Fruit fly (Drosophila melanogaster) whole organism, embryonic: ENCODE data around the gene stg1.
A peak's percentile ranks its signal among the peaks of the same experiment; 100 is the strongest.

Experiments used
- ATbp ChIP-seq: fragments of 200-800 bp; sonication (Bioruptor generic); optimal IDR thresholded peaks from 2 replicates; lab custom pipeline; 2017; ENCODE audit warnings: missing biosample characterization, mild to moderate bottlenecking, missing genetic modification characterization, missing genetic modification reagents
- Abd-B ChIP-seq: fragments of 200-800 bp; sonication (Bioruptor generic); optimal IDR thresholded peaks from 2 replicates; lab custom pipeline; 2018; ENCODE audit warnings: missing biosample characterization, mild to moderate bottlenecking, missing genetic modification characterization, moderate library complexity
- Atf6 ChIP-seq: fragments of 200-800 bp; sonication (Bioruptor generic); IDR thresholded peaks from 2 replicates; pipeline ENCODE4 v1.3.6; 2022; ENCODE audit warnings: missing biosample characterization, missing genetic modification characterization
- BEAF-32 ChIP-seq: fragments of 200-800 bp; sonication (Bioruptor generic); optimal IDR thresholded peaks from 3 replicates; lab custom pipeline; 2017; ENCODE audit warnings: missing biosample characterization, missing genetic modification characterization, mild to moderate bottlenecking, moderate library complexity, missing genetic modification reagents
- Blimp-1 ChIP-seq: fragments of 200-800 bp; sonication (Bioruptor generic); optimal IDR thresholded peaks from 3 replicates; lab custom pipeline; 2018; ENCODE audit warnings: missing biosample characterization, missing genetic modification characterization, mild to moderate bottlenecking, moderate library complexity, missing genetic modification reagents
- CG11696 ChIP-seq: fragments of 200-800 bp; sonication (Bioruptor generic); IDR thresholded peaks from 2 replicates; pipeline ENCODE4 v1.3.6; 2022; ENCODE audit warnings: missing biosample characterization, missing genetic modification characterization
- CG12104 ChIP-seq: fragments of 200-800 bp; sonication (Bioruptor generic); optimal IDR thresholded peaks from 3 replicates; lab custom pipeline; 2016; ENCODE audit warnings: missing biosample characterization, missing genetic modification characterization
- CG13424 ChIP-seq: fragments of 200-800 bp; sonication (Bioruptor generic); optimal IDR thresholded peaks from 2 replicates; lab custom pipeline; 2019; ENCODE audit warnings: missing biosample characterization, mild to moderate bottlenecking, missing genetic modification characterization, moderate library complexity
- CG13894 ChIP-seq: fragments of 200-800 bp; sonication (Bioruptor generic); optimal IDR thresholded peaks from 3 replicates; lab custom pipeline; 2018; ENCODE audit warnings: missing biosample characterization, mild to moderate bottlenecking, missing genetic modification characterization, moderate library complexity
- CG14050 ChIP-seq: fragments of 200-800 bp; sonication (Bioruptor generic); IDR thresholded peaks from 3 replicates; pipeline ENCODE4 v1.3.6; 2022; ENCODE audit warnings: missing biosample characterization, missing genetic modification characterization
- CG15073 ChIP-seq: fragments of 200-800 bp; sonication (Bioruptor generic); optimal IDR thresholded peaks from 2 replicates; lab custom pipeline; 2016; ENCODE audit warnings: missing biosample characterization, missing genetic modification characterization
- CG15601 ChIP-seq: fragments of 200-800 bp; sonication (Bioruptor generic); optimal IDR thresholded peaks from 3 replicates; lab custom pipeline; 2019; ENCODE audit warnings: missing biosample characterization, mild to moderate bottlenecking, missing genetic modification characterization, moderate library complexity
- CG1602 ChIP-seq: fragments of 200-800 bp; sonication (Bioruptor generic); optimal IDR thresholded peaks from 3 replicates; lab custom pipeline; 2016; ENCODE audit warnings: missing biosample characterization, missing genetic modification characterization
- CG16863 ChIP-seq: fragments of 200-800 bp; sonication (Bioruptor generic); optimal IDR thresholded peaks from 3 replicates; lab custom pipeline; 2016; ENCODE audit warnings: missing biosample characterization, missing genetic modification characterization
- CG17359 ChIP-seq: fragments of 200-800 bp; sonication (Bioruptor generic); optimal IDR thresholded peaks from 3 replicates; lab custom pipeline; 2018; ENCODE audit warnings: missing biosample characterization, mild to moderate bottlenecking, missing genetic modification characterization, moderate library complexity
- CG17829 ChIP-seq: fragments of 200-800 bp; optimal IDR thresholded peaks from 2 replicates; lab custom pipeline; 2019; ENCODE audit warnings: missing biosample characterization, mild to moderate bottlenecking, missing genetic modification characterization, moderate library complexity
- CG1792 ChIP-seq: fragments of 200-800 bp; sonication (Bioruptor generic); optimal IDR thresholded peaks from 2 replicates; lab custom pipeline; 2016; ENCODE audit warnings: missing biosample characterization, missing genetic modification characterization
- CG2712 ChIP-seq: fragments of 200-800 bp; optimal IDR thresholded peaks from 3 replicates; lab custom pipeline; 2019; ENCODE audit warnings: missing biosample characterization, mild to moderate bottlenecking, missing genetic modification characterization, moderate library complexity
- CG32772 ChIP-seq: fragments of 200-800 bp; sonication (Bioruptor generic); IDR thresholded peaks from 2 replicates; pipeline ENCODE4 v1.3.6; 2022; ENCODE audit warnings: missing biosample characterization, missing genetic modification characterization
- CG6689 ChIP-seq: fragments of 200-800 bp; sonication (Bioruptor generic); IDR thresholded peaks from 2 replicates; pipeline ENCODE4 v1.3.6; 2022; ENCODE audit warnings: missing biosample characterization, missing genetic modification characterization
- CG7963 ChIP-seq: fragments of 200-800 bp; sonication (Bioruptor generic); IDR thresholded peaks from 3 replicates; pipeline ENCODE4 v1.3.6; 2022; ENCODE audit warnings: missing biosample characterization, missing genetic modification characterization; ENCODE audit not compliant: partially characterized antibody
- CG8924 ChIP-seq: fragments of 200-800 bp; optimal IDR thresholded peaks from 3 replicates; lab custom pipeline; 2019; ENCODE audit warnings: missing biosample characterization, mild to moderate bottlenecking, missing genetic modification characterization, moderate library complexity
- Dll ChIP-seq: fragments of 200-800 bp; sonication (Bioruptor generic); IDR thresholded peaks from 4 replicates; pipeline ENCODE4 v1.3.6; 2022; ENCODE audit warnings: missing biosample characterization, missing genetic modification characterization; ENCODE audit not compliant: partially characterized antibody
- Drgx ChIP-seq: fragments of 200-800 bp; sonication (Bioruptor generic); IDR thresholded peaks from 2 replicates; pipeline ENCODE4 v1.3.6; 2022; ENCODE audit warnings: missing biosample characterization, missing genetic modification characterization
- E2f1 ChIP-seq: fragments of 200-800 bp; sonication (Bioruptor generic); IDR thresholded peaks from 2 replicates; pipeline ENCODE4 v1.3.6; 2022; ENCODE audit warnings: missing biosample characterization, missing genetic modification characterization
- Hmx ChIP-seq: fragments of 200-800 bp; sonication (Bioruptor generic); optimal IDR thresholded peaks from 2 replicates; lab custom pipeline; 2016; ENCODE audit warnings: missing biosample characterization, missing genetic modification characterization
- Hr78 ChIP-seq, 2 experiments: fragments of 200-800 bp in 1 of 2; fragments of >200 bp in 1 of 2; sonication (Bioruptor generic) in 1 of 2; optimal IDR thresholded peaks; 2 replicates each; lab custom pipeline; 2017 to 2019; ENCODE audit warnings: missing biosample characterization in 2 of 2, missing genetic modification characterization in 2 of 2, mild to moderate bottlenecking in 1 of 2, moderate library complexity in 1 of 2
- Jarid2 ChIP-seq: fragments of 200-800 bp; sonication (Bioruptor generic); optimal IDR thresholded peaks from 3 replicates; lab custom pipeline; 2017; ENCODE audit warnings: mild to moderate bottlenecking, missing biosample characterization, missing genetic modification reagents, missing genetic modification characterization
- MBD-R2 ChIP-seq: fragments of 200-800 bp; sonication (Bioruptor generic); IDR thresholded peaks from 2 replicates; pipeline ENCODE4 v1.3.6; 2022; ENCODE audit warnings: missing biosample characterization, missing genetic modification characterization
- MTF-1 ChIP-seq: fragments of 200-800 bp; sonication (Bioruptor generic); optimal IDR thresholded peaks from 2 replicates; lab custom pipeline; 2018; ENCODE audit warnings: missing biosample characterization, mild to moderate bottlenecking, missing genetic modification characterization, borderline replicate concordance
- Nf-YB ChIP-seq: fragments of 200-800 bp; sonication (Bioruptor generic); optimal IDR thresholded peaks from 3 replicates; lab custom pipeline; 2019; ENCODE audit warnings: missing biosample characterization, mild to moderate bottlenecking, missing genetic modification characterization, moderate library complexity
- PHDP ChIP-seq: fragments of 200-800 bp; sonication (Bioruptor generic); optimal IDR thresholded peaks from 3 replicates; lab custom pipeline; 2018; ENCODE audit warnings: missing biosample characterization, mild to moderate bottlenecking, missing genetic modification characterization, moderate library complexity
- Spps ChIP-seq: fragments of 200-800 bp; sonication (Bioruptor generic); optimal IDR thresholded peaks from 2 replicates; lab custom pipeline; 2018; ENCODE audit warnings: missing biosample characterization, mild to moderate bottlenecking, missing genetic modification characterization
- Ssrp ChIP-seq: fragments of 200-800 bp; sonication (Bioruptor generic); optimal IDR thresholded peaks from 2 replicates; lab custom pipeline; 2018; ENCODE audit warnings: missing biosample characterization, mild to moderate bottlenecking, missing genetic modification characterization, moderate library complexity
- Stat92E ChIP-seq, 3 experiments: fragments of >200 bp in 2 of 3; fragments of 200-800 bp in 1 of 3; sonication (Bioruptor generic) in 1 of 3; optimal IDR thresholded peaks; 2 replicates each; lab custom pipeline; 2017 to 2019; ENCODE audit warnings: missing biosample characterization in 3 of 3, missing genetic modification characterization in 3 of 3, mild to moderate bottlenecking in 1 of 3, moderate library complexity in 1 of 3
- Tbp ChIP-seq: fragments of >200 bp; optimal IDR thresholded peaks from 2 replicates; lab custom pipeline; 2018; ENCODE audit warnings: missing biosample characterization, missing genetic modification characterization
- Xrp1 ChIP-seq: fragments of 200-800 bp; sonication (Bioruptor generic); IDR thresholded peaks from 2 replicates; pipeline ENCODE4 v1.3.6; 2022; ENCODE audit warnings: missing biosample characterization, missing genetic modification characterization
- ab ChIP-seq: fragments of 200-800 bp; sonication (Bioruptor generic); optimal IDR thresholded peaks from 2 replicates; lab custom pipeline; 2016; ENCODE audit warnings: missing biosample characterization, missing genetic modification characterization
- emc ChIP-seq: fragments of 200-800 bp; sonication (Bioruptor generic); optimal IDR thresholded peaks from 2 replicates; lab custom pipeline; 2016; ENCODE audit warnings: missing biosample characterization, missing genetic modification characterization
- fru ChIP-seq: fragments of >200 bp; optimal IDR thresholded peaks from 2 replicates; lab custom pipeline; 2017
- gcm2 ChIP-seq: fragments of 200-800 bp; sonication (Bioruptor generic); optimal IDR thresholded peaks from 2 replicates; lab custom pipeline; 2016; ENCODE audit warnings: missing biosample characterization, missing genetic modification characterization
- grau ChIP-seq: fragments of 200-800 bp; optimal IDR thresholded peaks from 3 replicates; lab custom pipeline; 2019; ENCODE audit warnings: missing biosample characterization, mild to moderate bottlenecking, missing genetic modification characterization, moderate library complexity
- insv ChIP-seq, 2 experiments: fragments of 200-800 bp; sonication (Bioruptor generic); optimal IDR thresholded peaks; 3 replicates each; lab custom pipeline; 2016 to 2018; ENCODE audit warnings: missing biosample characterization in 2 of 2, missing genetic modification characterization in 2 of 2
- lov ChIP-seq, 2 experiments: fragments of 200-800 bp in 1 of 2; fragments of >200 bp in 1 of 2; sonication (Bioruptor generic) in 1 of 2; IDR thresholded peaks in 1 of 2; optimal IDR thresholded peaks in 1 of 2; 2 replicates in 1 of 2; 3 replicates in 1 of 2; pipeline versions ENCODE4 v1.3.6 to Lab custom; 2017 to 2022; ENCODE audit warnings: missing biosample characterization in 1 of 2, missing genetic modification characterization in 1 of 2
- nmo ChIP-seq: fragments of 200-800 bp; sonication (Bioruptor generic); optimal IDR thresholded peaks from 2 replicates; lab custom pipeline; 2018; ENCODE audit warnings: missing biosample characterization, mild to moderate bottlenecking, missing genetic modification characterization, moderate library complexity
- slou ChIP-seq: fragments of 200-800 bp; sonication (Bioruptor generic); optimal IDR thresholded peaks from 3 replicates; lab custom pipeline; 2016; ENCODE audit warnings: missing biosample characterization, missing genetic modification characterization
- ssp ChIP-seq: fragments of 200-800 bp; sonication (Bioruptor generic); IDR thresholded peaks from 2 replicates; pipeline ENCODE4 v1.3.6; 2022; ENCODE audit warnings: missing biosample characterization, missing genetic modification characterization
- tap ChIP-seq: fragments of 200-800 bp; optimal IDR thresholded peaks from 3 replicates; lab custom pipeline; 2019; ENCODE audit warnings: missing biosample characterization, mild to moderate bottlenecking, missing genetic modification characterization, moderate library complexity
- tio ChIP-seq: fragments of 200-800 bp; sonication (Bioruptor generic); optimal IDR thresholded peaks from 2 replicates; lab custom pipeline; 2017; ENCODE audit warnings: missing biosample characterization, missing genetic modification characterization, inconsistent platforms
- trem ChIP-seq: fragments of 200-800 bp; optimal IDR thresholded peaks from 3 replicates; lab custom pipeline; 2019; ENCODE audit warnings: missing biosample characterization, mild to moderate bottlenecking, missing genetic modification characterization, moderate library complexity

Gene stg1

DNA sequence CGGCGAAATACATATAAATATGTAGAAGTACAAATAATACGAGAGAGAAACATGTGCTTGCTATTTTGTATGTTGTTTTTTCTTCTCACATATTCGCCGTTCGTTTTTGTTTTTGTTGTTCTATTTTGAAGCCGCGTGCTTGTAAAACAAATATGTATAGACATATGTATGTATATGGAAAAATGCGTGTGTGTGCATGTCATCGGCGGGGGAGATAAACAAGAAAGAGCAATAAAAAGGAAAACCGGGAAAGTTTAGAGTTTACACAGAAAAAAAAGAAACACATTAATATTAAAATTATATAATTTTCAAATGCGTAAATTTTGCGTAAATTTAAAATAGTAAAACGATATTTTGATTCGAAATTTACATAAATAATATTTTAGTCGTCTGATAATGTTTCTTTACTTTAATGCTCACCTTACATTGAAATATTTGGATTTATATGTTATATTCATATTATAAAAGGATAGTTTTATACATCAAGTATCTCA lies 48.1 kb upstream of the stg1 start (continued):
- no peak for TF ChIP-seq ssp
- no peak for TF ChIP-seq Jarid2 (GFP tag; lab: Kevin White, UChicago)
- TF ChIP-seq CG13424 (tag; lab: Kevin White, UChicago) = peak; percentile 31
- no peak for TF ChIP-seq emc (GFP tag; lab: Kevin White, UChicago)
- TF ChIP-seq PHDP (tag; lab: Kevin White, UChicago) = peak; percentile 44
- no peak for TF ChIP-seq tap (tag; lab: Kevin White, UChicago)
- TF ChIP-seq CG17359 = peak; percentile 13
- TF ChIP-seq ab (GFP tag; lab: Kevin White, UChicago) = no peak
- TF ChIP-seq CG8924 (tag; lab: Kevin White, UChicago) = peak; percentile 3
- no peak for TF ChIP-seq CG15073 (GFP tag; lab: Kevin White, UChicago)
- TF ChIP-seq Hmx (GFP tag; lab: Kevin White, UChicago) = no peak
- peak; percentile 23; the same call in 1 of the 2 replicates for TF ChIP-seq CG11696 (GFP tag; lab: Robert Waterston, UW)
- no peak for TF ChIP-seq CG1792 (GFP tag; lab: Kevin White, UChicago)
- TF ChIP-seq CG16863 (GFP tag; lab: Kevin White, UChicago) = no peak
- TF ChIP-seq Xrp1 (GFP tag; lab: Robert Waterston, UW) = peak; percentile 67
- TF ChIP-seq MTF-1 = peak; percentile 7
- peak; percentile 24; the same call in 1 of the 2 replicates for TF ChIP-seq E2f1 (GFP tag; lab: Robert Waterston, UW)
- peak; percentile 42 for TF ChIP-seq CG32772 (GFP tag; lab: Robert Waterston, UW)
- peak; percentile 71 for TF ChIP-seq Blimp-1 (GFP tag; lab: Kevin White, UChicago)
- TF ChIP-seq BEAF-32 (GFP tag; lab: Kevin White, UChicago) = no peak
- TF ChIP-seq Ssrp = no peak
- TF ChIP-seq slou (GFP tag; lab: Kevin White, UChicago) = no peak
- TF ChIP-seq lov (optimal IDR thresholded peaks at IDR 0.05; lab: Kevin White, UChicago) = no peak
- no peak for TF ChIP-seq lov (GFP tag; IDR thresholded peaks at IDR 0.05; lab: Robert Waterston, UW)
- no peak for TF ChIP-seq Tbp (GFP tag; lab: Kevin White, UChicago)
- TF ChIP-seq CG14050 (GFP tag; lab: Robert Waterston, UW) = no peak
- TF ChIP-seq Stat92E (GFP tag; optimal IDR thresholded peaks at IDR 0.05; lab: Kevin White, UChicago) = no peak
- peak; percentile 58 for TF ChIP-seq Drgx (GFP tag; lab: Robert Waterston, UW)
- TF ChIP-seq insv (GFP tag; optimal IDR thresholded peaks at IDR 0.05; lab: Kevin White, UChicago) = no peak
- TF ChIP-seq Spps (tag; lab: Kevin White, UChicago) = peak; percentile 1
- TF ChIP-seq Nf-YB = no peak
- no peak for TF ChIP-seq Hr78 (GFP tag; optimal IDR thresholded peaks at IDR 0.05; lab: Kevin White, UChicago)
- peak; percentile 18 for TF ChIP-seq CG15601 (tag; lab: Kevin White, UChicago)
- no peak for TF ChIP-seq Abd-B
- TF ChIP-seq gcm2 (GFP tag; lab: Kevin White, UChicago) = no peak
- TF ChIP-seq CG1602 (GFP tag; lab: Kevin White, UChicago) = no peak
- TF ChIP-seq MBD-R2 (GFP tag; lab: Robert Waterston, UW) = no peak
- no peak for TF ChIP-seq fru (lab: Kevin White, UChicago)
- TF ChIP-seq CG6689 (GFP tag; lab: Robert Waterston, UW) = peak; percentile 33; the same call in 1 of the 2 replicates
- TF ChIP-seq tio (GFP tag; lab: Kevin White, UChicago) = no peak
- TF ChIP-seq nmo (GFP tag; lab: Kevin White, UChicago) = peak; percentile 12
- no peak for TF ChIP-seq CG7963 (GFP tag; lab: Robert Waterston, UW)
- TF ChIP-seq CG17829 (tag; lab: Kevin White, UChicago) = peak; percentile 31
- TF ChIP-seq CG13894 (tag; lab: Kevin White, UChicago) = peak; percentile 11
- peak; percentile 74 for TF ChIP-seq CG2712 (tag; lab: Kevin White, UChicago)
- no peak for TF ChIP-seq Dll (GFP tag; lab: Robert Waterston, UW)
- peak; percentile 15 for TF ChIP-seq trem (tag; lab: Kevin White, UChicago)
- TF ChIP-seq grau (tag; lab: Kevin White, UChicago) = peak; percentile 9
- TF ChIP-seq CG12104 = no peak
- TF ChIP-seq ATbp = peak; percentile 25
- TF ChIP-seq Atf6 = peak; percentile 17; the same call in 1 of the 2 replicates
